Fruit fly (Drosophila melanogaster) whole organism, embryonic: ENCODE data around the gene TwdlV.

Experiments
- Aef1 ChIP-seq: fragments of 200-800 bp; sonication (Bioruptor generic); IDR thresholded peaks from 3 replicates; pipeline ENCODE4 v1.3.6; 2022; ENCODE audit warnings: missing biosample characterization, missing genetic modification characterization
- B-H2 ChIP-seq: fragments of 200-800 bp; sonication (Bioruptor generic); optimal IDR thresholded peaks from 2 replicates; lab custom pipeline; 2018; ENCODE audit warnings: missing biosample characterization, mild to moderate bottlenecking, missing genetic modification characterization
- Blimp-1 ChIP-seq: fragments of 200-800 bp; sonication (Bioruptor generic); optimal IDR thresholded peaks from 3 replicates; lab custom pipeline; 2018; ENCODE audit warnings: missing biosample characterization, missing genetic modification characterization, mild to moderate bottlenecking, moderate library complexity, missing genetic modification reagents
- CG10431 ChIP-seq: fragments of 200-800 bp; sonication (Bioruptor generic); optimal IDR thresholded peaks from 3 replicates; lab custom pipeline; 2018; ENCODE audit warnings: missing biosample characterization, mild to moderate bottlenecking, missing genetic modification characterization
- CG12769 ChIP-seq: fragments of 200-800 bp; sonication (Bioruptor generic); optimal IDR thresholded peaks from 2 replicates; lab custom pipeline; 2019; ENCODE audit warnings: missing biosample characterization, mild to moderate bottlenecking, missing genetic modification characterization, moderate library complexity
- CG13287 ChIP-seq: fragments of 200-800 bp; sonication (Bioruptor generic); IDR thresholded peaks from 2 replicates; pipeline ENCODE4 v1.3.6; 2022; ENCODE audit warnings: missing biosample characterization, missing genetic modification characterization; ENCODE audit not compliant: partially characterized antibody
- CG13296 ChIP-seq: fragments of 200-800 bp; sonication (Bioruptor generic); optimal IDR thresholded peaks from 3 replicates; lab custom pipeline; 2018; ENCODE audit warnings: missing biosample characterization, mild to moderate bottlenecking, missing genetic modification characterization
- CG14710 ChIP-seq: fragments of 200-800 bp; sonication (Bioruptor generic); optimal IDR thresholded peaks from 3 replicates; lab custom pipeline; 2019; ENCODE audit warnings: missing biosample characterization, mild to moderate bottlenecking, missing genetic modification characterization, moderate library complexity
- CG2116 ChIP-seq: fragments of 200-800 bp; sonication (Bioruptor generic); optimal IDR thresholded peaks from 3 replicates; lab custom pipeline; 2018; ENCODE audit warnings: missing biosample characterization, mild to moderate bottlenecking, missing genetic modification characterization
- CG2678 ChIP-seq: fragments of 200-800 bp; sonication (Bioruptor generic); optimal IDR thresholded peaks from 3 replicates; lab custom pipeline; 2019; ENCODE audit warnings: missing biosample characterization, mild to moderate bottlenecking, missing genetic modification characterization, moderate library complexity
- CG3163 ChIP-seq: fragments of 200-800 bp; sonication (Bioruptor generic); optimal IDR thresholded peaks from 3 replicates; lab custom pipeline; 2016; ENCODE audit warnings: missing biosample characterization, missing genetic modification characterization
- CG43689 ChIP-seq: fragments of 200-800 bp; sonication (Bioruptor generic); IDR thresholded peaks from 2 replicates; pipeline ENCODE4 v1.3.6; 2022; ENCODE audit warnings: missing biosample characterization, missing genetic modification characterization
- CG4617 ChIP-seq: fragments of 200-800 bp; sonication (Bioruptor generic); optimal IDR thresholded peaks from 3 replicates; lab custom pipeline; 2016; ENCODE audit warnings: missing biosample characterization, missing genetic modification characterization, borderline replicate concordance
- CG7271 ChIP-seq: fragments of 200-800 bp; sonication (Bioruptor generic); optimal IDR thresholded peaks from 2 replicates; lab custom pipeline; 2018; ENCODE audit warnings: missing biosample characterization, mild to moderate bottlenecking, missing genetic modification characterization, moderate library complexity
- CG9727 ChIP-seq: fragments of 200-800 bp; sonication (Bioruptor generic); optimal IDR thresholded peaks from 3 replicates; lab custom pipeline; 2017; ENCODE audit warnings: missing biosample characterization, mild to moderate bottlenecking, missing genetic modification characterization
- Deaf1 ChIP-seq: fragments of 200-800 bp; optimal IDR thresholded peaks from 3 replicates; lab custom pipeline; 2019; ENCODE audit warnings: missing biosample characterization, mild to moderate bottlenecking, missing genetic modification characterization, moderate library complexity
- Dp ChIP-seq: fragments of 200-800 bp; sonication (Bioruptor generic); optimal IDR thresholded peaks from 2 replicates; lab custom pipeline; 2018; ENCODE audit warnings: missing biosample characterization, mild to moderate bottlenecking, missing genetic modification characterization, moderate library complexity
- E2f1 ChIP-seq: fragments of 200-800 bp; sonication (Bioruptor generic); IDR thresholded peaks from 2 replicates; pipeline ENCODE4 v1.3.6; 2022; ENCODE audit warnings: missing biosample characterization, missing genetic modification characterization
- Hmx ChIP-seq: fragments of 200-800 bp; sonication (Bioruptor generic); optimal IDR thresholded peaks from 2 replicates; lab custom pipeline; 2016; ENCODE audit warnings: missing biosample characterization, missing genetic modification characterization
- MBD-R2 ChIP-seq: fragments of 200-800 bp; sonication (Bioruptor generic); IDR thresholded peaks from 2 replicates; pipeline ENCODE4 v1.3.6; 2022; ENCODE audit warnings: missing biosample characterization, missing genetic modification characterization
- Med ChIP-seq: fragments of 200-800 bp; sonication (Bioruptor generic); peaks from one replicate; lab custom pipeline; 2016; ENCODE audit warnings: missing biosample characterization, missing genetic modification characterization, mild to moderate bottlenecking, inconsistent platforms, moderate library complexity
- NC2β ChIP-seq: fragments of 200-800 bp; sonication (Bioruptor generic); optimal IDR thresholded peaks from 2 replicates; lab custom pipeline; 2016; ENCODE audit warnings: missing biosample characterization, missing genetic modification characterization
- Rfx ChIP-seq: fragments of 200-800 bp; sonication (Bioruptor generic); IDR thresholded peaks from 2 replicates; pipeline ENCODE4 v1.3.6; 2022; ENCODE audit warnings: missing biosample characterization, missing genetic modification characterization
- Trl ChIP-seq, 3 experiments: fragments of >200 bp in 2 of 3; fragments of 200-800 bp in 1 of 3; sonication (Bioruptor generic) in 1 of 3; optimal IDR thresholded peaks; 2 replicates in 1 of 3; 3 replicates in 2 of 3; lab custom pipeline; 2016 to 2017; ENCODE audit warnings: missing biosample characterization in 1 of 3, missing genetic modification characterization in 1 of 3
- ato ChIP-seq: fragments of 200-800 bp; sonication (Bioruptor generic); IDR thresholded peaks from 2 replicates; pipeline ENCODE4 v1.3.6; 2022; ENCODE audit warnings: missing biosample characterization, missing genetic modification characterization; ENCODE audit not compliant: partially characterized antibody
- bigmax ChIP-seq: fragments of 200-800 bp; sonication (Bioruptor generic); optimal IDR thresholded peaks from 2 replicates; lab custom pipeline; 2018; ENCODE audit warnings: missing biosample characterization, mild to moderate bottlenecking, missing genetic modification characterization
- cato ChIP-seq: fragments of 200-800 bp; sonication (Bioruptor generic); optimal IDR thresholded peaks from 2 replicates; lab custom pipeline; 2016; ENCODE audit warnings: missing biosample characterization, missing genetic modification characterization, borderline replicate concordance
- fu2 ChIP-seq: fragments of 200-800 bp; sonication (Bioruptor generic); optimal IDR thresholded peaks from 2 replicates; lab custom pipeline; 2016; ENCODE audit warnings: missing biosample characterization, missing genetic modification characterization
- gfzf ChIP-seq: fragments of 200-800 bp; sonication (Bioruptor generic); optimal IDR thresholded peaks from 2 replicates; lab custom pipeline; 2016; ENCODE audit warnings: missing biosample characterization, mild to moderate bottlenecking, missing genetic modification characterization, moderate library complexity
- hbn ChIP-seq: fragments of 200-800 bp; sonication (Bioruptor generic); IDR thresholded peaks from 2 replicates; pipeline ENCODE4 v1.3.6; 2022; ENCODE audit warnings: missing biosample characterization, missing genetic modification characterization; ENCODE audit not compliant: partially characterized antibody
- lbe ChIP-seq: fragments of 200-800 bp; sonication (Bioruptor generic); optimal IDR thresholded peaks from 2 replicates; lab custom pipeline; 2016; ENCODE audit warnings: missing biosample characterization, mild to moderate bottlenecking, missing genetic modification characterization
- luna ChIP-seq: fragments of 200-800 bp; sonication (Bioruptor generic); optimal IDR thresholded peaks from 2 replicates; lab custom pipeline; 2016; ENCODE audit warnings: missing biosample characterization, missing genetic modification characterization
- mld ChIP-seq: fragments of 200-800 bp; sonication (Bioruptor generic); IDR thresholded peaks from 3 replicates; pipeline ENCODE4 v1.3.6; 2022; ENCODE audit warnings: missing biosample characterization, missing genetic modification characterization; ENCODE audit not compliant: partially characterized antibody
- nmo ChIP-seq: fragments of 200-800 bp; sonication (Bioruptor generic); optimal IDR thresholded peaks from 2 replicates; lab custom pipeline; 2018; ENCODE audit warnings: missing biosample characterization, mild to moderate bottlenecking, missing genetic modification characterization, moderate library complexity
- nom ChIP-seq: fragments of 200-800 bp; sonication (Bioruptor generic); optimal IDR thresholded peaks from 2 replicates; lab custom pipeline; 2017; ENCODE audit warnings: missing biosample characterization, missing genetic modification characterization, mild to moderate bottlenecking, moderate library complexity, missing genetic modification reagents
- pan ChIP-seq, 4 experiments: fragments of >200 bp in 3 of 4; fragments of 200-800 bp in 1 of 4; sonication (Bioruptor generic) in 1 of 4; optimal IDR thresholded peaks in 3 of 4; IDR thresholded peaks in 1 of 4; 2 replicates each; pipeline versions ENCODE4 v1.3.6 to Lab custom; 2017 to 2022; ENCODE audit warnings: missing biosample characterization in 2 of 4, missing genetic modification characterization in 2 of 4, mixed read lengths in 1 of 4
- scrt ChIP-seq: fragments of 200-800 bp; sonication (Bioruptor generic); optimal IDR thresholded peaks from 2 replicates; lab custom pipeline; 2018; ENCODE audit warnings: missing biosample characterization, mild to moderate bottlenecking, missing genetic modification characterization, moderate library complexity
- so ChIP-seq: fragments of 200-800 bp; sonication (Bioruptor generic); IDR thresholded peaks from 3 replicates; pipeline ENCODE4 v1.3.6; 2022; ENCODE audit warnings: missing biosample characterization, missing genetic modification characterization

The TwdlV gene

dm6 chr3R:4234991-4235553 is 19.4 kb upstream of the TwdlV start, which contains the start of gene Gel (continued):
- TF ChIP-seq CG13296 (GFP tag; lab: Kevin White, UChicago) (no peak), nmo (GFP tag; lab: Kevin White, UChicago) (no peak), gfzf (GFP tag; lab: Kevin White, UChicago) (no peak), bigmax (GFP tag; lab: Kevin White, UChicago) (no peak), Med (GFP tag; lab: Kevin White, UChicago) (peak; percentile 38), so (no peak), ato (GFP tag; lab: Robert Waterston, UW) (no peak), CG9727 (GFP tag; lab: Kevin White, UChicago) (no peak), CG43689 (no peak), cato (GFP tag; lab: Kevin White, UChicago) (no peak)
- TF ChIP-seq, all 482 proteins: peak for 10

dm6 chr3R:4236534-4236933 is 18.0 kb upstream of the TwdlV start:
- TF ChIP-seq Trl (optimal IDR thresholded peaks at IDR 0.05; lab: Kevin White, UChicago) (peak in 1 of 2 experiments; percentile 5), Trl (GFP tag; optimal IDR thresholded peaks at IDR 0.05; lab: Kevin White, UChicago) (no peak), CG12769 (tag; lab: Kevin White, UChicago) (peak; percentile 8), CG10431 (no peak), hbn (GFP tag; lab: Robert Waterston, UW) (no peak), NC2β (no peak), pan (optimal IDR thresholded peaks at IDR 0.05; lab: Kevin White, UChicago) (no peak), pan (GFP tag; optimal IDR thresholded peaks at IDR 0.05 in 1 of 2, IDR thresholded peaks at IDR 0.05 in 1 of 2) (peak in 1 of 2 experiments; percentile 9), luna (GFP tag; lab: Kevin White, UChicago) (no peak), CG2678 (tag; lab: Kevin White, UChicago) (no peak), CG2116 (GFP tag; lab: Kevin White, UChicago) (no peak), CG4617 (no peak), Rfx (GFP tag; lab: Robert Waterston, UW) (0 out of 2 replicates have a peak, but pooled peaks have one; percentile 18), Hmx (GFP tag; lab: Kevin White, UChicago) (no peak), B-H2 (no peak), Med (GFP tag; lab: Kevin White, UChicago) (peak; percentile 49), CG3163 (GFP tag; lab: Kevin White, UChicago) (peak; percentile 76), mld (no peak), E2f1 (GFP tag; lab: Robert Waterston, UW) (no peak), lbe (GFP tag; lab: Kevin White, UChicago) (peak; percentile 6), CG7271 (no peak), CG14710 (tag; lab: Kevin White, UChicago) (no peak), scrt (GFP tag; lab: Kevin White, UChicago) (no peak), Aef1 (no peak), Blimp-1 (no peak), CG13287 (peak; percentile 12; the same call in 1 of the 2 replicates), Deaf1 (tag; lab: Kevin White, UChicago) (peak; percentile 10), fu2 (GFP tag; lab: Kevin White, UChicago) (no peak), Dp (GFP tag; lab: Kevin White, UChicago) (no peak), nom (GFP tag; lab: Kevin White, UChicago) (peak; percentile 20), MBD-R2 (no peak)
